Fruit fly (Drosophila melanogaster): Measurements from ENCODE around the gene AdamTS-B.

Gene AdamTS-B

DNA sequence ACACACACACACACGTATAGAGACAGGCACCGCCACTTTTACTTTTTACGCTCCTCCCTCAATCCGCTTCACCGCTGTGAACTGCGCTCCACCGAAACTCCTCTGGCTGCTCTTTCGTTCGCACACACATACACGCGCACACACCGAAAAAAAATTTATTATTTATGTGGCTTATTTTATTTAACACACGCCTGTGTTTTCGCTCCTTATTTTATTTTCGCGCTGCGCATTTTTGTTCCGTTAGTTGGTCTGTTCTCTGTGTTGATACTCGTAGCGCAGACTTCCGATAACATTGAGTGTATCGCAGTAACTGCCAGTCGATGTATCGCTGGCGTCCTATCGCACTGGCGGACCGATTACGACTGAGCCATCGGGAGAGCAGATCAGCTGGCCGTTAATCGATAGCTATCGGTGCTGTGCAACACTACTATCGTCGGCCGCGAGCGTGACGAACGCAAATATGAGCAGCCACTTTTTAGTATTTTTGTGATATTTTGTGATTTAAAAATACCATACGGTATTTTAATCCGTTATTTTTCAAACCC, 39.4 kb downstream of the AdamTS-B start, which contains the start of gene Snx27 (continued):
- no peak for TF ChIP-seq CG16815 (GFP tag; optimal IDR thresholded peaks at IDR 0.05)
- TF ChIP-seq zf30C (GFP tag; optimal IDR thresholded peaks at IDR 0.05), result no peak
- TF ChIP-seq CG11504 (tag; optimal IDR thresholded peaks at IDR 0.05), result peak; percentile 54
- TF ChIP-seq CG11560 (tag; IDR thresholded peaks at IDR 0.05), result peak; percentile 71; the same call in 2 of the 3 replicates
- peak; percentile 76 for TF ChIP-seq E2f2 (GFP tag; IDR thresholded peaks at IDR 0.05)
- no peak for TF ChIP-seq Tbp (GFP tag; optimal IDR thresholded peaks at IDR 0.05)
- 0 out of 3 replicates have a peak, but pooled peaks have one; percentile 32 for TF ChIP-seq sr (GFP tag; IDR thresholded peaks at IDR 0.05)
- TF ChIP-seq CG17385 (GFP tag; optimal IDR thresholded peaks at IDR 0.05), result peak; percentile 17
- TF ChIP-seq CG33213 (GFP tag; optimal IDR thresholded peaks at IDR 0.05), result peak; percentile 78
- peak; percentile 100 for TF ChIP-seq her (GFP tag; optimal IDR thresholded peaks at IDR 0.05)
- peak; percentile 100 for TF ChIP-seq hb (GFP tag; IDR thresholded peaks at IDR 0.05; ENCODE audit: partially characterized antibody)
- TF ChIP-seq Sox100B (GFP tag; optimal IDR thresholded peaks at IDR 0.05), result no peak
- TF ChIP-seq CG7963 (GFP tag; IDR thresholded peaks at IDR 0.05; ENCODE audit: partially characterized antibody), result peak; percentile 99
- peak; percentile 48 for TF ChIP-seq Hr3 (GFP tag; optimal IDR thresholded peaks at IDR 0.05)
- TF ChIP-seq CG17568 (GFP tag; optimal IDR thresholded peaks at IDR 0.05), result peak; percentile 19
- peak; percentile 100 for TF ChIP-seq bbx (GFP tag; IDR thresholded peaks at IDR 0.05; ENCODE audit: partially characterized antibody)
- TF ChIP-seq ci (GFP tag; IDR thresholded peaks at IDR 0.05), result peak; percentile 70
- TF ChIP-seq CG8290 (GFP tag; optimal IDR thresholded peaks at IDR 0.05), result peak; percentile 38
- peak in 1 of 2 experiments; percentile 87 for TF ChIP-seq CG8290 (tag; optimal IDR thresholded peaks at IDR 0.05)
- peak; percentile 31; the same call in 1 of the 2 replicates for TF ChIP-seq CG17328 (GFP tag; IDR thresholded peaks at IDR 0.05)
- TF ChIP-seq croc (GFP tag; conservative IDR thresholded peaks at IDR 0.05), result no peak
- no peak for TF ChIP-seq Ravus (GFP tag; IDR thresholded peaks at IDR 0.05)
- TF ChIP-seq bcd (GFP tag; optimal IDR thresholded peaks at IDR 0.05), result peak; percentile 53
- peak; percentile 54 for TF ChIP-seq Mes4 (GFP tag; optimal IDR thresholded peaks at IDR 0.05)
- TF ChIP-seq CG18262 (tag; optimal IDR thresholded peaks at IDR 0.05), result peak; percentile 6
- TF ChIP-seq HLH54F (GFP tag; optimal IDR thresholded peaks at IDR 0.05), result peak; percentile 56
- peak; percentile 39; the same call in 1 of the 2 replicates for TF ChIP-seq CG31441 (GFP tag; IDR thresholded peaks at IDR 0.05)
- peak; percentile 25 for TF ChIP-seq tup (GFP tag; optimal IDR thresholded peaks at IDR 0.05)
- no peak for TF ChIP-seq Hmx (GFP tag; optimal IDR thresholded peaks at IDR 0.05)
- peak; percentile 50 for TF ChIP-seq lab (GFP tag; optimal IDR thresholded peaks at IDR 0.05)
- no peak for TF ChIP-seq Dfd (GFP tag; optimal IDR thresholded peaks at IDR 0.05)
- peak; percentile 81 for TF ChIP-seq HmgD (GFP tag; optimal IDR thresholded peaks at IDR 0.05)
- no peak for TF ChIP-seq Hr39 (optimal IDR thresholded peaks at IDR 0.05)
- peak; percentile 26 for TF ChIP-seq corto (GFP tag; optimal IDR thresholded peaks at IDR 0.05)
- peak; percentile 99 for TF ChIP-seq Scr (GFP tag; IDR thresholded peaks at IDR 0.05; ENCODE audit: partially characterized antibody)
- TF ChIP-seq CG1529 (GFP tag; optimal IDR thresholded peaks at IDR 0.05), result no peak
- no peak for TF ChIP-seq CG15011 (GFP tag; optimal IDR thresholded peaks at IDR 0.05)
- no peak for TF ChIP-seq CG12299 (tag; optimal IDR thresholded peaks at IDR 0.05)
- TF ChIP-seq CG1832 (GFP tag; optimal IDR thresholded peaks at IDR 0.05), result no peak
- no peak for TF ChIP-seq CG13296 (GFP tag; optimal IDR thresholded peaks at IDR 0.05)
- no peak for TF ChIP-seq Hey (tag; optimal IDR thresholded peaks at IDR 0.05)
- TF ChIP-seq CG10654 (GFP tag; optimal IDR thresholded peaks at IDR 0.05), result no peak
- TF ChIP-seq CG7372 (GFP tag; IDR thresholded peaks at IDR 0.05), result no peak
- peak; percentile 38 for TF ChIP-seq CG3995 (GFP tag; optimal IDR thresholded peaks at IDR 0.05)
- peak; percentile 50 for TF ChIP-seq CTCF (GFP tag; optimal IDR thresholded peaks at IDR 0.05)
- TF ChIP-seq Atf-2 (GFP tag; optimal IDR thresholded peaks at IDR 0.05), result peak; percentile 10
- TF ChIP-seq Dip3 (GFP tag; optimal IDR thresholded peaks at IDR 0.05), result peak; percentile 20
- TF ChIP-seq pum (GFP tag; optimal IDR thresholded peaks at IDR 0.05), result peak; percentile 13
- TF ChIP-seq jing (GFP tag; optimal IDR thresholded peaks at IDR 0.05), result no peak
- no peak for TF ChIP-seq seq (GFP tag; IDR thresholded peaks at IDR 0.05)
- peak; percentile 54 for TF ChIP-seq Ptx1 (GFP tag; IDR thresholded peaks at IDR 0.05)
- TF ChIP-seq CG7786 (GFP tag; optimal IDR thresholded peaks at IDR 0.05), result peak; percentile 28
